Worm (Caenorhabditis elegans) whole organism, L2 larva: ENCODE measurements around the gene sra-38.

ENCODE experiments used
- F13H6.1 ChIP-seq: sonication (generic microtip); optimal IDR thresholded peaks from 2 replicates; lab custom pipeline; 2016; ENCODE audit warnings: missing genetic modification characterization, missing compliant biosample characterization
- R02D3.7 ChIP-seq: fragments of 150-350 bp; optimal IDR thresholded peaks from 2 replicates; lab custom pipeline; 2014; ENCODE audit warnings: missing biosample characterization, missing genetic modification characterization
- ZK546.5 ChIP-seq: sonication (generic microtip); optimal IDR thresholded peaks from 2 replicates; lab custom pipeline; 2017; ENCODE audit warnings: missing biosample characterization, missing genetic modification characterization
- blmp-1 ChIP-seq: sonication (generic microtip); optimal IDR thresholded peaks from 2 replicates; lab custom pipeline; 2017; ENCODE audit warnings: missing genetic modification characterization, mild to moderate bottlenecking, missing compliant biosample characterization, antibody characterized with exemption, moderate library complexity; ENCODE audit not compliant: insufficient read depth
- mab-5 ChIP-seq: fragments of 150-350 bp; optimal IDR thresholded peaks from 2 replicates; lab custom pipeline; 2014; ENCODE audit warnings: missing biosample characterization, missing genetic modification characterization
- nhr-129 ChIP-seq: fragments of 150-350 bp; optimal IDR thresholded peaks from 2 replicates; lab custom pipeline; 2014; ENCODE audit warnings: missing biosample characterization, missing genetic modification characterization
- nhr-237 ChIP-seq: fragments of 150-350 bp; optimal IDR thresholded peaks from 2 replicates; lab custom pipeline; 2014; ENCODE audit warnings: missing biosample characterization, missing genetic modification characterization

DNA sequence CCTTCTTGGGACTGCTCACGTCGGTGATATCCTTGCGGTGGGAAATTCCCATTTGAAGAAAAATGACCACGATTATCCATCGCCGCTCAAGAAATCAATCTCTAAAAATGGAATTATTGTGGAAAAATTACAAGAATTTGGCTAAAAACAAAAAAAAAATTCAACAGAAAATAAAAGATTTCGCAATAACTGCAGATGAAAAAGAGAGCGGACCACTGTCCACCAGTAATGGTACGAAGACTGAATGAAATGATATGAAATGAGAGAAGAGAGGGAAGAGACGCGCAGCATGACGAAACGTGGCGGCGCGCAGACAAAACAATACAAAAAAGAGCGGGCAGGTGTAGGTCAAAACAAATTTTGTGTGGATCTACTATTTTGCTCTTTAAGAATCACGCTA, 29.6 kb upstream of the sra-38 start, which contains the start of gene meg-1:
- TF ChIP-seq nhr-129 (tag; lab: Kevin White, UChicago) (no peak), ZK546.5 (tag; lab: Kevin White, UChicago) (no peak), mab-5 (no peak), F13H6.1 (tag; lab: Kevin White, UChicago) (no peak), blmp-1 (tag; lab: Kevin White, UChicago) (no peak), R02D3.7 (tag; lab: Kevin White, UChicago) (no peak), nhr-237 (no peak)
